Fruit fly (Drosophila melanogaster) whole organism, embryonic: ENCODE measurements around the gene MBD-like.

Experiments used
- BtbVII ChIP-seq: fragments of 200-800 bp; sonication (Bioruptor generic); optimal IDR thresholded peaks from 3 replicates; lab custom pipeline; 2017; ENCODE audit warnings: missing biosample characterization, mild to moderate bottlenecking, missing genetic modification characterization
- CG10565 ChIP-seq: fragments of 200-800 bp; sonication (Bioruptor generic); optimal IDR thresholded peaks from 3 replicates; lab custom pipeline; 2016; ENCODE audit warnings: missing biosample characterization, mild to moderate bottlenecking, missing genetic modification characterization
- CG11695 ChIP-seq: fragments of 200-800 bp; sonication (Bioruptor generic); IDR thresholded peaks from 3 replicates; pipeline ENCODE4 v1.3.6; 2022; ENCODE audit warnings: missing biosample characterization, missing genetic modification characterization
- CG16815 ChIP-seq: fragments of 200-800 bp; sonication (Bioruptor generic); optimal IDR thresholded peaks from 3 replicates; lab custom pipeline; 2017; ENCODE audit warnings: missing biosample characterization, mild to moderate bottlenecking, missing genetic modification characterization
- CG17186 ChIP-seq: fragments of 200-800 bp; sonication (Bioruptor generic); optimal IDR thresholded peaks from 3 replicates; lab custom pipeline; 2017; ENCODE audit warnings: missing biosample characterization, missing genetic modification reagents, missing genetic modification characterization
- CG17829 ChIP-seq: fragments of 200-800 bp; optimal IDR thresholded peaks from 2 replicates; lab custom pipeline; 2019; ENCODE audit warnings: missing biosample characterization, mild to moderate bottlenecking, missing genetic modification characterization, moderate library complexity
- CG18599 ChIP-seq: fragments of 200-800 bp; sonication (Bioruptor generic); optimal IDR thresholded peaks from 3 replicates; lab custom pipeline; 2017; ENCODE audit warnings: missing biosample characterization, missing genetic modification characterization, mild to moderate bottlenecking, moderate library complexity, missing genetic modification reagents
- CG18764 ChIP-seq: fragments of 200-800 bp; sonication (Bioruptor generic); optimal IDR thresholded peaks from 3 replicates; lab custom pipeline; 2016; ENCODE audit warnings: missing biosample characterization, missing genetic modification characterization
- CG2116 ChIP-seq: fragments of 200-800 bp; sonication (Bioruptor generic); optimal IDR thresholded peaks from 3 replicates; lab custom pipeline; 2018; ENCODE audit warnings: missing biosample characterization, mild to moderate bottlenecking, missing genetic modification characterization
- CG2199 ChIP-seq: fragments of 200-800 bp; sonication (Bioruptor generic); IDR thresholded peaks from 3 replicates; pipeline ENCODE4 v1.3.6; 2022; ENCODE audit warnings: missing biosample characterization, missing genetic modification characterization
- CG42726 ChIP-seq: fragments of 200-800 bp; sonication (Bioruptor generic); IDR thresholded peaks from 2 replicates; pipeline ENCODE4 v1.3.6; 2022; ENCODE audit warnings: missing biosample characterization, missing genetic modification characterization; ENCODE audit not compliant: partially characterized antibody
- CG4424 ChIP-seq: fragments of 200-800 bp; sonication (Bioruptor generic); optimal IDR thresholded peaks from 3 replicates; lab custom pipeline; 2016; ENCODE audit warnings: missing biosample characterization, missing genetic modification characterization
- CG7271 ChIP-seq: fragments of 200-800 bp; sonication (Bioruptor generic); optimal IDR thresholded peaks from 2 replicates; lab custom pipeline; 2018; ENCODE audit warnings: missing biosample characterization, mild to moderate bottlenecking, missing genetic modification characterization, moderate library complexity
- CG7745 ChIP-seq: fragments of 200-800 bp; sonication (Bioruptor generic); optimal IDR thresholded peaks from 2 replicates; lab custom pipeline; 2018; ENCODE audit warnings: missing biosample characterization, mild to moderate bottlenecking, missing genetic modification characterization, moderate library complexity
- CG8281 ChIP-seq: fragments of 200-800 bp; sonication (Bioruptor generic); optimal IDR thresholded peaks from 2 replicates; lab custom pipeline; 2018; ENCODE audit warnings: missing biosample characterization, mild to moderate bottlenecking, missing genetic modification characterization, moderate library complexity
- CG8478 ChIP-seq: fragments of >200 bp; optimal IDR thresholded peaks from 2 replicates; lab custom pipeline; 2018
- CG9797 ChIP-seq: fragments of 200-800 bp; sonication (Bioruptor generic); optimal IDR thresholded peaks from 3 replicates; lab custom pipeline; 2018; ENCODE audit warnings: missing biosample characterization, mild to moderate bottlenecking, missing genetic modification characterization
- Camta ChIP-seq: fragments of 200-800 bp; sonication (Bioruptor generic); optimal IDR thresholded peaks from 2 replicates; lab custom pipeline; 2016; ENCODE audit warnings: missing biosample characterization, missing genetic modification characterization
- CoRest ChIP-seq: fragments of 200-800 bp; sonication (Bioruptor generic); optimal IDR thresholded peaks from 3 replicates; lab custom pipeline; 2018; ENCODE audit warnings: missing biosample characterization, mild to moderate bottlenecking, missing genetic modification characterization, moderate library complexity
- Drgx ChIP-seq: fragments of 200-800 bp; sonication (Bioruptor generic); IDR thresholded peaks from 2 replicates; pipeline ENCODE4 v1.3.6; 2022; ENCODE audit warnings: missing biosample characterization, missing genetic modification characterization
- Hr39 ChIP-seq: fragments of >200 bp; optimal IDR thresholded peaks from 2 replicates; lab custom pipeline; 2017
- Lim3 ChIP-seq: fragments of 200-800 bp; sonication (Bioruptor generic); IDR thresholded peaks from 2 replicates; pipeline ENCODE4 v1.3.6; 2022; ENCODE audit warnings: missing biosample characterization, missing genetic modification characterization
- MTF-1 ChIP-seq: fragments of 200-800 bp; sonication (Bioruptor generic); optimal IDR thresholded peaks from 2 replicates; lab custom pipeline; 2018; ENCODE audit warnings: missing biosample characterization, mild to moderate bottlenecking, missing genetic modification characterization, borderline replicate concordance
- Side ChIP-seq: fragments of 200-800 bp; sonication (Bioruptor generic); optimal IDR thresholded peaks from 2 replicates; lab custom pipeline; 2016; ENCODE audit warnings: missing biosample characterization, missing genetic modification characterization
- Trl ChIP-seq, 3 experiments: fragments of >200 bp in 2 of 3; fragments of 200-800 bp in 1 of 3; sonication (Bioruptor generic) in 1 of 3; optimal IDR thresholded peaks; 2 replicates in 1 of 3; 3 replicates in 2 of 3; lab custom pipeline; 2016 to 2017; ENCODE audit warnings: missing biosample characterization in 1 of 3, missing genetic modification characterization in 1 of 3
- ab ChIP-seq: fragments of 200-800 bp; sonication (Bioruptor generic); optimal IDR thresholded peaks from 2 replicates; lab custom pipeline; 2016; ENCODE audit warnings: missing biosample characterization, missing genetic modification characterization
- caup ChIP-seq: fragments of 200-800 bp; sonication (Bioruptor generic); optimal IDR thresholded peaks from 3 replicates; lab custom pipeline; 2017; ENCODE audit warnings: missing biosample characterization, mild to moderate bottlenecking, missing genetic modification characterization, moderate library complexity; ENCODE audit not compliant: severe bottlenecking
- dmrt11E ChIP-seq: fragments of 200-800 bp; sonication (Bioruptor generic); optimal IDR thresholded peaks from 3 replicates; lab custom pipeline; 2018; ENCODE audit warnings: missing biosample characterization, mild to moderate bottlenecking, missing genetic modification characterization, moderate library complexity
- emc ChIP-seq: fragments of 200-800 bp; sonication (Bioruptor generic); optimal IDR thresholded peaks from 2 replicates; lab custom pipeline; 2016; ENCODE audit warnings: missing biosample characterization, missing genetic modification characterization
- fd3F ChIP-seq: fragments of 200-800 bp; sonication (Bioruptor generic); optimal IDR thresholded peaks from 2 replicates; lab custom pipeline; 2018; ENCODE audit warnings: missing biosample characterization, mild to moderate bottlenecking, missing genetic modification characterization, moderate library complexity
- gcm ChIP-seq: fragments of 200-800 bp; sonication (Bioruptor generic); optimal IDR thresholded peaks from 2 replicates; lab custom pipeline; 2019; ENCODE audit warnings: missing biosample characterization, mild to moderate bottlenecking, missing genetic modification characterization, moderate library complexity
- gem ChIP-seq: fragments of 200-800 bp; sonication (Bioruptor generic); optimal IDR thresholded peaks from 2 replicates; lab custom pipeline; 2019; ENCODE audit warnings: missing biosample characterization, mild to moderate bottlenecking, missing genetic modification characterization, moderate library complexity
- gfzf ChIP-seq: fragments of 200-800 bp; sonication (Bioruptor generic); optimal IDR thresholded peaks from 2 replicates; lab custom pipeline; 2016; ENCODE audit warnings: missing biosample characterization, mild to moderate bottlenecking, missing genetic modification characterization, moderate library complexity
- her ChIP-seq: fragments of 200-800 bp; sonication (Bioruptor generic); optimal IDR thresholded peaks from 2 replicates; lab custom pipeline; 2016; ENCODE audit warnings: missing biosample characterization, missing genetic modification characterization
- kay ChIP-seq: fragments of 200-800 bp; sonication (Bioruptor generic); optimal IDR thresholded peaks from 2 replicates; lab custom pipeline; 2016; ENCODE audit warnings: missing biosample characterization, missing genetic modification characterization
- lmd ChIP-seq: fragments of 200-800 bp; sonication (Bioruptor generic); IDR thresholded peaks from 2 replicates; pipeline ENCODE4 v1.3.6; 2022; ENCODE audit warnings: missing biosample characterization, missing genetic modification characterization
- nom ChIP-seq: fragments of 200-800 bp; sonication (Bioruptor generic); optimal IDR thresholded peaks from 2 replicates; lab custom pipeline; 2017; ENCODE audit warnings: missing biosample characterization, missing genetic modification characterization, mild to moderate bottlenecking, moderate library complexity, missing genetic modification reagents
- oc ChIP-seq: fragments of 200-800 bp; sonication (Bioruptor generic); optimal IDR thresholded peaks from 2 replicates; lab custom pipeline; 2018; ENCODE audit warnings: missing biosample characterization, mild to moderate bottlenecking, missing genetic modification characterization, moderate library complexity
- onecut ChIP-seq: fragments of 200-800 bp; sonication (Bioruptor generic); IDR thresholded peaks from 2 replicates; pipeline ENCODE4 v1.3.6; 2022; ENCODE audit warnings: missing biosample characterization, missing genetic modification characterization
- pan ChIP-seq, 4 experiments: fragments of >200 bp in 3 of 4; fragments of 200-800 bp in 1 of 4; sonication (Bioruptor generic) in 1 of 4; optimal IDR thresholded peaks in 3 of 4; IDR thresholded peaks in 1 of 4; 2 replicates each; pipeline versions ENCODE4 v1.3.6 to Lab custom; 2017 to 2022; ENCODE audit warnings: missing biosample characterization in 2 of 4, missing genetic modification characterization in 2 of 4, mixed read lengths in 1 of 4
- pho ChIP-seq: fragments of 200-800 bp; sonication (Bioruptor generic); optimal IDR thresholded peaks from 2 replicates; lab custom pipeline; 2016; ENCODE audit warnings: missing biosample characterization, missing genetic modification characterization
- scrt ChIP-seq: fragments of 200-800 bp; sonication (Bioruptor generic); optimal IDR thresholded peaks from 2 replicates; lab custom pipeline; 2018; ENCODE audit warnings: missing biosample characterization, mild to moderate bottlenecking, missing genetic modification characterization, moderate library complexity
- sim ChIP-seq: fragments of 200-800 bp; sonication (Bioruptor generic); IDR thresholded peaks from 2 replicates; pipeline ENCODE4 v1.3.6; 2022; ENCODE audit warnings: missing biosample characterization, missing genetic modification characterization
- stwl ChIP-seq: fragments of 200-800 bp; sonication (Bioruptor generic); optimal IDR thresholded peaks from 3 replicates; lab custom pipeline; 2018; ENCODE audit warnings: missing biosample characterization, mild to moderate bottlenecking, missing genetic modification characterization, moderate library complexity
- tup ChIP-seq: fragments of 200-800 bp; sonication (Bioruptor generic); optimal IDR thresholded peaks from 2 replicates; lab custom pipeline; 2016; ENCODE audit warnings: missing biosample characterization, mild to moderate bottlenecking, missing genetic modification characterization, moderate library complexity
- zfh2 ChIP-seq: fragments of 200-800 bp; sonication (Bioruptor generic); optimal IDR thresholded peaks from 2 replicates; lab custom pipeline; 2016; ENCODE audit warnings: missing biosample characterization, missing genetic modification characterization

The MBD-like gene

dm6 chr3R:9512193-9513051, 47.1 kb upstream of the MBD-like start (continued):
- TF ChIP-seq tup (GFP tag; lab: Kevin White, UChicago) (no peak), gcm (peak; percentile 21), CG7745 (tag; lab: Kevin White, UChicago) (peak; percentile 88), Drgx (GFP tag; lab: Robert Waterston, UW) (no peak), Trl (optimal IDR thresholded peaks at IDR 0.05; lab: Kevin White, UChicago) (peak; percentile 67 to 86), Trl (GFP tag; optimal IDR thresholded peaks at IDR 0.05; lab: Kevin White, UChicago) (no peak)

- no peak for TF ChIP-seq lmd (GFP tag; lab: Robert Waterston, UW)
- peak; percentile 85 for TF ChIP-seq CG17186
- TF ChIP-seq emc: peak; percentile 37
- no peak for TF ChIP-seq CG42726
- TF ChIP-seq her (GFP tag; lab: Kevin White, UChicago): peak; percentile 76
- TF ChIP-seq Camta (GFP tag; lab: Kevin White, UChicago): peak; percentile 74
- peak; percentile 50 for TF ChIP-seq fd3F (GFP tag; lab: Kevin White, UChicago)
- TF ChIP-seq pan (optimal IDR thresholded peaks at IDR 0.05; lab: Kevin White, UChicago): no peak
- no peak for TF ChIP-seq pan (GFP tag; optimal IDR thresholded peaks at IDR 0.05 in 1 of 2, IDR thresholded peaks at IDR 0.05 in 1 of 2)
- TF ChIP-seq CG10565 (GFP tag; lab: Kevin White, UChicago): peak; percentile 1
- peak; percentile 73 for TF ChIP-seq CG17829
- TF ChIP-seq MTF-1 (GFP tag; lab: Kevin White, UChicago): no peak
- peak; percentile 77 for TF ChIP-seq gem (tag; lab: Kevin White, UChicago)
- peak; percentile 42 for TF ChIP-seq BtbVII (GFP tag; lab: Kevin White, UChicago)
- TF ChIP-seq dmrt11E (tag; lab: Kevin White, UChicago): peak; percentile 57
- no peak for TF ChIP-seq CG2199 (GFP tag; lab: Robert Waterston, UW)
- no peak for TF ChIP-seq scrt (GFP tag; lab: Kevin White, UChicago)
- peak; percentile 60 for TF ChIP-seq CG4424 (GFP tag; lab: Kevin White, UChicago)
- TF ChIP-seq gfzf: peak; percentile 40
- peak; percentile 78 for TF ChIP-seq Side
- peak; percentile 83 for TF ChIP-seq pho (GFP tag; lab: Kevin White, UChicago)
- TF ChIP-seq onecut (GFP tag; lab: Robert Waterston, UW): peak; percentile 29; the same call in 1 of the 2 replicates
- peak; percentile 36 for TF ChIP-seq CG9797
- peak; percentile 57 for TF ChIP-seq CG18764
- TF ChIP-seq CG11695 (GFP tag; lab: Robert Waterston, UW): no peak
- peak; percentile 91 for TF ChIP-seq zfh2
- peak; percentile 27 for TF ChIP-seq stwl
- peak; percentile 43 for TF ChIP-seq caup
- TF ChIP-seq CG8281 (tag; lab: Kevin White, UChicago): peak; percentile 56
- TF ChIP-seq sim (GFP tag; lab: Robert Waterston, UW): no peak
- no peak for TF ChIP-seq ab (GFP tag; lab: Kevin White, UChicago)
- peak; percentile 87 for TF ChIP-seq CG2116 (GFP tag; lab: Kevin White, UChicago)
- TF ChIP-seq Hr39 (lab: Kevin White, UChicago): no peak
- TF ChIP-seq CoRest: peak; percentile 79
- TF ChIP-seq Lim3 (GFP tag; lab: Robert Waterston, UW): no peak
- no peak for TF ChIP-seq oc (tag; lab: Kevin White, UChicago)
- no peak for TF ChIP-seq nom (GFP tag; lab: Kevin White, UChicago)
- peak; percentile 54 for TF ChIP-seq kay (GFP tag; lab: Kevin White, UChicago)
- no peak for TF ChIP-seq CG8478
- peak; percentile 52 for TF ChIP-seq CG7271 (tag; lab: Kevin White, UChicago)
- TF ChIP-seq CG16815: no peak
- no peak for TF ChIP-seq CG18599
These were observed 46.5 kb upstream of the MBD-like start, which contains the start of the genes Ras85D and Rlb1 for dm6 chr3R:9513052-9513420. Gene Ras85D, minus strand, starts transcription at chr3R:9513067. Gene Rlb1, plus strand, starts transcription at chr3R:9513327.
